Worm (Caenorhabditis elegans): ENCODE results near the gene F54D5.9.

The F54D5.9 gene

ce11 chrII:11492843-11493242 is 51.8 kb downstream of the F54D5.9 start, which contains the start of gene hacl-1:
hacl-1 (minus strand) TSS chrII:11492963.
- no peak for TF ChIP-seq snpc-4 (tag; optimal IDR thresholded peaks at IDR 0.05)
- no peak for TF ChIP-seq egl-27 (tag; optimal IDR thresholded peaks at IDR 0.05)
- TF ChIP-seq fos-1 (tag; optimal IDR thresholded peaks at IDR 0.05), result peak; percentile 35
- TF ChIP-seq mdl-1 (tag; optimal IDR thresholded peaks at IDR 0.05), result no peak
- TF ChIP-seq sma-9 (GFP tag; optimal IDR thresholded peaks at IDR 0.05), result peak; percentile 12
- TF ChIP-seq sma-9 (tag; optimal IDR thresholded peaks at IDR 0.05), result no peak
- no peak for TF ChIP-seq elt-3 (tag; optimal IDR thresholded peaks at IDR 0.05)
- no peak for TF ChIP-seq ama-1 (optimal IDR thresholded peaks at IDR 0.05)
- TF ChIP-seq elt-1 (tag; optimal IDR thresholded peaks at IDR 0.05), result no peak
- no peak for TF ChIP-seq nhr-11 (tag; optimal IDR thresholded peaks at IDR 0.05)
- no peak for TF ChIP-seq mab-5 (tag; optimal IDR thresholded peaks at IDR 0.05)
- TF ChIP-seq gmeb-1 (tag; optimal IDR thresholded peaks at IDR 0.05), result no peak
- peak; percentile 0 to 38 for TF ChIP-seq lsy-2 (tag; optimal IDR thresholded peaks at IDR 0.05)
- peak; percentile 7 for TF ChIP-seq ztf-4 (tag; optimal IDR thresholded peaks at IDR 0.05)
- peak; percentile 19 for TF ChIP-seq C34F6.9 (tag; optimal IDR thresholded peaks at IDR 0.05)
- no peak for TF ChIP-seq ZK546.5 (tag; optimal IDR thresholded peaks at IDR 0.05)
- no peak for TF ChIP-seq nhr-129 (tag; optimal IDR thresholded peaks at IDR 0.05)
- TF ChIP-seq peb-1 (tag; optimal IDR thresholded peaks at IDR 0.05), result no peak
- TF ChIP-seq ceh-16 (tag; optimal IDR thresholded peaks at IDR 0.05), result no peak
- TF ChIP-seq nhr-21 (tag; optimal IDR thresholded peaks at IDR 0.05), result peak; percentile 68
- TF ChIP-seq unc-55 (GFP tag; optimal IDR thresholded peaks at IDR 0.05), result no peak
- no peak for TF ChIP-seq nhr-23 (tag; optimal IDR thresholded peaks at IDR 0.05)
- peak; percentile 71 for TF ChIP-seq nhr-25 (tag; optimal IDR thresholded peaks at IDR 0.05)
- TF ChIP-seq ceh-82 (tag; optimal IDR thresholded peaks at IDR 0.05), result no peak
- no peak for TF ChIP-seq sem-4 (tag; optimal IDR thresholded peaks at IDR 0.05)
- TF ChIP-seq skn-1 (tag; optimal IDR thresholded peaks at IDR 0.05), result no peak
- peak; percentile 63 for TF ChIP-seq sma-3 (GFP tag; optimal IDR thresholded peaks at IDR 0.05)
- TF ChIP-seq crh-2 (tag; optimal IDR thresholded peaks at IDR 0.05), result peak; percentile 63
